Worm (Caenorhabditis elegans) whole organism, L1 larva: ENCODE measurements around the gene srz-11.

Experiments
- C04F5.9 ChIP-seq: sonication (generic microtip); optimal IDR thresholded peaks from 2 replicates; lab custom pipeline; 2016; ENCODE audit warnings: missing genetic modification characterization, missing compliant biosample characterization
- jun-1 ChIP-seq: fragments of 150-350 bp; optimal IDR thresholded peaks from 2 replicates; lab custom pipeline; 2014; ENCODE audit warnings: missing biosample characterization, missing genetic modification reagents, missing genetic modification characterization
- nhr-11 ChIP-seq: fragments of 150-350 bp; optimal IDR thresholded peaks from 2 replicates; lab custom pipeline; 2014; ENCODE audit warnings: missing biosample characterization, missing genetic modification characterization
- zip-4 ChIP-seq: fragments of 200-800 bp; sonication (Bioruptor generic); optimal IDR thresholded peaks from 2 replicates; lab custom pipeline; 2018; ENCODE audit warnings: mild to moderate bottlenecking, missing genetic modification characterization, moderate library complexity, missing compliant biosample characterization

- no peak for TF ChIP-seq jun-1 (tag; lab: Kevin White, UChicago)
- TF ChIP-seq C04F5.9 (tag; lab: Kevin White, UChicago): no peak
- no peak for TF ChIP-seq nhr-11 (tag; lab: Kevin White, UChicago)
- no peak for TF ChIP-seq zip-4 (GFP tag; lab: Kevin White, UChicago)
Observed at ce11 chrV:15175459-15175858, 12.6 kb downstream of the srz-11 start, which contains the start of gene clec-47.
